Fruit fly (Drosophila melanogaster): ENCODE results near the gene Kal1.

DNA sequence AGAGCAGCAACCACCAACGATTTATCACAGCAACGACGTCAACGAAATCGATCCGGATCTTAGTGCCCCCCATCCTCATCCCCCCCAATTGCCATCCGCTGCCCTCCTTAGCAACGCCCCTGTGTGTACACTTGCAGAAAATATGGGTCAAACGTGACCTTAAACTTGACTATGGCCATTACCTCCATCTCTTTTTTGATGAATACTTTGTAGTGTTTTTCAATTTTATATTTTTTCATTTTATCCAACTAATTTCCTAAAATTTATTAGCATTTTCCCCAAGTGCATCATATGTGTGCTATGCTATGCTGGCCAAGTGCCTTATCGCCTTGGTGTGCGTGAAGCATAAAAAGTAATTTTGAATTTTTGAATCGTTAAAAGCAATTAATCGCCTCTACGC, 1.8 kb downstream of the Kal1 start:
- TF ChIP-seq psq (optimal IDR thresholded peaks at IDR 0.05) = no peak
- no peak for TF ChIP-seq CG8478 (optimal IDR thresholded peaks at IDR 0.05)
- no peak for TF ChIP-seq Dll (optimal IDR thresholded peaks at IDR 0.05)
- no peak for TF ChIP-seq pan (optimal IDR thresholded peaks at IDR 0.05)
